Worm (Caenorhabditis elegans) whole organism, dauer: Measurements from ENCODE around the gene M195.2.

ENCODE experiments used
- unc-62 ChIP-seq: sonication (generic microtip); optimal IDR thresholded peaks from 2 replicates; lab custom pipeline; 2017; ENCODE audit warnings: missing biosample characterization, missing genetic modification reagents, missing genetic modification characterization

Gene M195.2

ce11 chrII:8353288-8353687, 7.3 kb upstream of the M195.2 start:
- no peak for TF ChIP-seq unc-62 (GFP tag; lab: Kevin White, UChicago)

DNA sequence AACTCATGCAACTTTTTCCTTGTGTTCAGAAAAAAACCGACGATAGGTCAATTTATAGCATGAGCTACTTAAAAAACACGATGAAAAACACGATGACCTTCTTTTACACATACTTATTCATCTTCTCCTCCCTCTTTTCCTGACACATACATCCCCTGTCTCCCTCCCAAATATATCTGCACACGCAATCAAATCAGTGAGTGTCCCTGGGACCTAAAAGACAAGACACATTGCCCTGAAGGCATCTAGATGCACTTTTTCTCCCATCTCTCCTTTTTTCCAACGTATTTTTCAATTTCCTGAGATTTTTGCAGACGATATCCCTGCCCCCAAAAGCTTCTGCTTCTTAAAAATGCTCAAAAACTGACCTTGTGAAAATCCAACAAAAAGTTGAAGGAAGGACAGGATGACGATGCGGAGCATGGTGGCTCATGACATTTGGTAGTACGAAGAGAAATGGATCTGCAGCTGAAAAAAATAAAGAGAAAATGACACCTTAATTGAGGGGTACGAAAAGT, 6.3 kb upstream of the M195.2 start, which contains the start of gene C26D10.6:
C26D10.6 (minus strand) TSS at position 468 of the 518 bp plus-strand sequence.
- TF ChIP-seq unc-62 (GFP tag; lab: Kevin White, UChicago) = no peak

ce11 chrII:8358466-8358865, 2.1 kb upstream of the M195.2 start:
- no peak for TF ChIP-seq unc-62 (GFP tag; lab: Kevin White, UChicago)

DNA sequence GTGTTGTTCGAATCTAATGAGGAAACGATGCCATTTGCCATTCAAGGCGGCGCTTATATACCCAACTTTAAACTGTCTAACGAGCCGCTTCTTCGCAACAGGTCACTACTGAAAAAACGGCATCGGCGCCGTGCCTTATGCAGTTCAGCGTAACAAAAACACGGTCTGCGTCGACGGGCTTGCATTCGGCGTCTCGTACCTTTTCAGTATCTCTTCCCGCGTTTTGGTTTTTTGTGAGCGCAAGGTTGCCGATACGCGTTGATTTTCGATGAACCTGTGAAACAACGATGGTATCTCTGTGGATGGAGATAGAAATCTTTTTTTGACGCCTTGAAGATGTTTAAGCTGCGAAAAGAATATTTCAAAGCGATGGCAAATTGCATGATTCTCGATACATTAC, 1.2 kb upstream of the M195.2 start, which contains the start of gene col-77:
col-77 (minus strand) TSS at position 32 of the 400 bp plus-strand sequence.
- no peak for TF ChIP-seq unc-62 (GFP tag; lab: Kevin White, UChicago)

DNA sequence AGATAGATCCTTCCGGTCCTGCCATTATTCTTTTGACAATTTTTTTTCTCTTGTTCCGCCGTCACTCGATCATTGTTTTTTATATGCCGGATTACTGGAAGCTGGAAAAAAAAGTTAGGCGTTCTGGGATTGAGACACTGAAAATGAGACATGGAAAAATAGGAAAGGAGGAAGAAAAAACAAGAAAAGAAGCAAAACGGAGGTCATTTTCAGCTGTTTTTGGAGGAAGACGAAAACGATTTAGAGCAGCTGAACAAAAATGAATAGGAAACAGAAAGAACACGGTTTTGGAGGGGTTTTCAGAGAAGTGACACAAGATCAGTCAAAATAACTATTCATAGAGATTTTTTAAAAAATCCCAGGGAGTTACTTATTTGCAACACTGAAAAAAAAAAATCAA, 8.5 kb downstream of the M195.2 start, which contains the start of gene amt-3:
amt-3 (minus strand) TSS at position 101 of the 400 bp plus-strand sequence.
- TF ChIP-seq unc-62 (GFP tag; lab: Kevin White, UChicago) = no peak

ce11 chrII:8370194-8370593, 9.6 kb downstream of the M195.2 start:
- TF ChIP-seq unc-62 (GFP tag; lab: Kevin White, UChicago) = no peak

DNA sequence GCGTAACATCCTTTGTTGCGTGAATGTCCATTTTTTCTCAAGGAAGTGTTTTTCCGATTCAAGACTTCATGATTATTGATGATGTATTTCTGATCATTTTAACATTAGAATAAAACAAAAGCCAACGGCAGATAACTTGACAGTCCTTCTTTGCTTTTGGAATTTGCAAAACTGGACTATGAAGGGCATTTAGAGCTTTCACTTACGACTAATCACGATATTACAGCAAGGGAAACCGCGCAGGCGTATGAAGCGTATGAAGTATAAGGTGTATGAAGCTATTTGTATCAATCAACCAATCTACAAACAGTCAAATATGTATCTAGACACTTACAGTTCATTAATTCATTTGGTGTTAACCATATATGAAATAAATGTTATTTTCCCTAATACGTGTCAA, 17.2 kb downstream of the M195.2 start:
- no peak for TF ChIP-seq unc-62 (GFP tag; lab: Kevin White, UChicago)

DNA sequence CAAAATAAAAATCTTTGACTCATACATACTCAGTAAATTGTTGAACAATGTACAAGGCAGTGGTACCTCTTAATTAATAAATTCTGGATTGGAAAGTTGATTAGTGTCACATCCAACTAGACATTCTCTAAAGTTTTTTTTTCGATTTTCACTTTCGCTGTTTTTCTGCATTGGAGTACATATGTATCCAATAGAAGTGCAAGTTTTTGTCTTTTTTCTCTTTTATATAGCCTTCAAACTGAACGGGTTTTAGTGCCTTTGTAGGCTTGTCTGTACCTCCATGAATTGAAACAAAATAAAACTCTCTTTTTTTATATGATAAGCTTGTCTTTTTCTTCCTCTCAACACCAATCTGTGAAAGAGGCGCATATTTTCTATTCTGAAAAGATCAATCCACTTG, 19.6 kb downstream of the M195.2 start:
- TF ChIP-seq unc-62 (GFP tag; lab: Kevin White, UChicago) = no peak

DNA sequence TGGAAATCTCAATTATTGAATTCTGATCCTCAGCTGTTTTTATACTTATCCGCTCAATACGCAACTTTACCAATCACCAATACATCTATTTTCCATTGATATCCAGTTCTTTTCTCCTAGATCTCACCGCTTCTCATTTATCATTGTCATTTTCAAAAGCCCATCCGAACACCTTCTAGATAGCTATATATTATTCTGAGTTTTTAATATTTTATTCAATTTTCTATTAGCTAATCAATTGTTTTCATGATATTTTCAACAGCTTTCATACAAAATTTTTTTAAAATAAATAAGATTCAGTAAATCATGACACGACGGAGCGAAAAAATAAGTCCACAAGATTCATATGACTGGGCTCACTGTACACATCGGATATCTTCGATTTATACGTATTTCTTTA, 20.6 kb downstream of the M195.2 start, which contains the start of gene F49E12.12:
F49E12.12 (plus strand) TSS at position 301 of the 400 bp plus-strand sequence.
- no peak for TF ChIP-seq unc-62 (GFP tag; lab: Kevin White, UChicago)

- TF ChIP-seq unc-62 (GFP tag; lab: Kevin White, UChicago) = no peak
Observed at ce11 chrII:8382880-8383279, 22.3 kb downstream of the M195.2 start.

DNA sequence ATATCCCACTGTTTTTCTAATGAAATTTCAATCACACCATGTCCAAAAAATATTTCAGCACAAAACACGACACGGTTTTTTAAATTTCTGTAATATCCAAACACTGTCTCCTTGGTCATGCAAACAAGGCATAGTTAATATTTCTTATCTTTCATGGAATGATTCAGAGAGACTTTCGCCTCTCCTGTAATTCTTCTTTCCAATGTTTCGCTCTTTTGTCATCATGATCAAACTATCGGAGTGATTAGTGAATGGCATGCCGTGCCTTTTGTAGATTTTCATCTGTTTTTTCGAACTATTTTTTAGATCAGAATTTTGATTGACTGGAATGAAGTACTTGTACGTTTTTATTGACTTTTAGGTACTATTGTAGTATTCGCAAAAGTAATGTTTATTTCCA, 23.8 kb downstream of the M195.2 start:
- no peak for TF ChIP-seq unc-62 (GFP tag; lab: Kevin White, UChicago)

- TF ChIP-seq unc-62 (GFP tag; lab: Kevin White, UChicago) = no peak
Observed at ce11 chrII:8385561-8385960, 25.0 kb downstream of the M195.2 start.

DNA sequence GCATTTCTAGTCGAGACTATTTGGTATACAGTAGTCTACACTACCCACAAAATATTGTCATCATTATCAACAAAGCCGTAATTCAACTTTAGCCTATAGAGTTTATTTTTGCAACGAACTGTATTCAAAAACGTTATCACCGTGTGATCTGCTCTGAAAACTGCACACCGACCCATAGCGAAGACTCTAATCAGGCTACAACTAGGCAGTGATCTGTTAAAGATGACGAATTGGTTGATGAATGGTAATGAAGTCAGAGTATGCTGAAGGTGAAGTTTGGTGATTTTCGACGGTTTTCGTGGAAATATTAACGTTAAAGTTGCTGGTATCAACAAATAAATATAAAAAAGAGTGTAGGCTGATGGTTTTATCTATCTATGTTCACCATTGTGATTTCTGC, 26.3 kb downstream of the M195.2 start:
- TF ChIP-seq unc-62 (GFP tag; lab: Kevin White, UChicago) = no peak

- TF ChIP-seq unc-62 (GFP tag; lab: Kevin White, UChicago) = no peak
Observed at ce11 chrII:8388001-8388513, 27.5 kb downstream of the M195.2 start, which contains the start of gene drd-1. drd-1 (plus strand) TSS chrII:8388051.

DNA sequence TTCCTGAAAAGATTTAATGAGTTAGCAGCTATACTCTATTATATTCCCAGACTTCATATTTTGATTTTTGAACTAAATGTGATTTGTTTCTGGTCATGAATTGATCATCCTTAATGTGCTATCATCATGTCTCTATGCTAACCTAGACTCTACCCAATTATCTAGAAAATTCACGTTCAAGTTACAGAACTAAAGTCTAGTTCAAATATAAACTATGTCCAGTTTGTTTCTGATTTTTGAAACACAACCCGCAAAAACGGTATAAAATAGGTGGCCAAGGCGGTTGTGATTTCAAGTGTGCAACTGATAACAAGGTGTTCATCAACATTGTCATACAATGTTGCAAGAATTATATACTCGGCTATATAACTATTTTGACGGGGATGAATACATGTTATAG, 30.2 kb downstream of the M195.2 start, which contains the start of gene F49E12.10:
F49E12.10 (plus strand) TSS at position 301 of the 400 bp plus-strand sequence.
- no peak for TF ChIP-seq unc-62 (GFP tag; lab: Kevin White, UChicago)

- TF ChIP-seq unc-62 (GFP tag; lab: Kevin White, UChicago) = no peak
Observed at ce11 chrII:8392215-8392614, 31.7 kb downstream of the M195.2 start.

- TF ChIP-seq unc-62 (GFP tag; lab: Kevin White, UChicago) = no peak
Observed at ce11 chrII:8394205-8394604, 33.7 kb downstream of the M195.2 start, which contains the start of gene F49E12.8. F49E12.8 (minus strand) TSS chrII:8394305.
